Fruit fly (Drosophila melanogaster) whole organism, embryonic: ENCODE data around the gene CG15553.

Experiments
- CG3281 ChIP-seq: fragments of 200-800 bp; sonication (Bioruptor generic); optimal IDR thresholded peaks from 3 replicates; lab custom pipeline; 2017; ENCODE audit warnings: missing biosample characterization, mild to moderate bottlenecking, missing genetic modification characterization
- CG4328 ChIP-seq: fragments of 200-800 bp; sonication (Bioruptor generic); optimal IDR thresholded peaks from 3 replicates; lab custom pipeline; 2017; ENCODE audit warnings: missing biosample characterization, missing genetic modification reagents, missing genetic modification characterization
- Deaf1 ChIP-seq: fragments of 200-800 bp; optimal IDR thresholded peaks from 3 replicates; lab custom pipeline; 2019; ENCODE audit warnings: missing biosample characterization, mild to moderate bottlenecking, missing genetic modification characterization, moderate library complexity
- Dll ChIP-seq: fragments of 200-800 bp; sonication (Bioruptor generic); IDR thresholded peaks from 4 replicates; pipeline ENCODE4 v1.3.6; 2022; ENCODE audit warnings: missing biosample characterization, missing genetic modification characterization; ENCODE audit not compliant: partially characterized antibody
- Doc3 ChIP-seq: fragments of 200-800 bp; sonication (Bioruptor generic); IDR thresholded peaks from 3 replicates; pipeline ENCODE4 v1.3.6; 2022; ENCODE audit warnings: missing biosample characterization, missing genetic modification characterization; ENCODE audit not compliant: partially characterized antibody
- Hr78 ChIP-seq, 2 experiments: fragments of 200-800 bp in 1 of 2; fragments of >200 bp in 1 of 2; sonication (Bioruptor generic) in 1 of 2; optimal IDR thresholded peaks; 2 replicates each; lab custom pipeline; 2017 to 2019; ENCODE audit warnings: missing biosample characterization in 2 of 2, missing genetic modification characterization in 2 of 2, mild to moderate bottlenecking in 1 of 2, moderate library complexity in 1 of 2
- Trl ChIP-seq, 3 experiments: fragments of >200 bp in 2 of 3; fragments of 200-800 bp in 1 of 3; sonication (Bioruptor generic) in 1 of 3; optimal IDR thresholded peaks; 2 replicates in 1 of 3; 3 replicates in 2 of 3; lab custom pipeline; 2016 to 2017; ENCODE audit warnings: missing biosample characterization in 1 of 3, missing genetic modification characterization in 1 of 3
- bcd ChIP-seq: fragments of 200-800 bp; sonication (Bioruptor generic); optimal IDR thresholded peaks from 2 replicates; lab custom pipeline; 2017; ENCODE audit warnings: missing biosample characterization, mild to moderate bottlenecking, missing genetic modification characterization
- fd102C ChIP-seq: fragments of 200-800 bp; sonication (Bioruptor generic); optimal IDR thresholded peaks from 2 replicates; lab custom pipeline; 2018; ENCODE audit warnings: missing biosample characterization, mild to moderate bottlenecking, missing genetic modification characterization, moderate library complexity
- lmd ChIP-seq: fragments of 200-800 bp; sonication (Bioruptor generic); IDR thresholded peaks from 2 replicates; pipeline ENCODE4 v1.3.6; 2022; ENCODE audit warnings: missing biosample characterization, missing genetic modification characterization

dm6 chr3R:31123315-31123714, 22.3 kb upstream of the CG15553 start, which contains the start of gene Prosalpha3T:
- TF ChIP-seq lmd (GFP tag; lab: Robert Waterston, UW) (no peak), bcd (GFP tag; lab: Kevin White, UChicago) (no peak), Deaf1 (tag; lab: Kevin White, UChicago) (no peak), CG3281 (GFP tag; lab: Kevin White, UChicago) (no peak), Hr78 (GFP tag; optimal IDR thresholded peaks at IDR 0.05; lab: Kevin White, UChicago) (no peak), CG4328 (GFP tag; lab: Kevin White, UChicago) (no peak), Doc3 (GFP tag; lab: Robert Waterston, UW) (no peak), Trl (optimal IDR thresholded peaks at IDR 0.05; lab: Kevin White, UChicago) (no peak), Trl (GFP tag; optimal IDR thresholded peaks at IDR 0.05; lab: Kevin White, UChicago) (no peak), Dll (no peak), fd102C (GFP tag; lab: Kevin White, UChicago) (no peak)
